Worm (Caenorhabditis elegans) whole organism, L4/young adult: Measurements from ENCODE around the gene ZK637.12.

Source experiments
- W03F9.2 ChIP-seq: fragments of 150-350 bp; optimal IDR thresholded peaks from 2 replicates; lab custom pipeline; 2014; ENCODE audit warnings: missing biosample characterization, missing genetic modification characterization
- dao-5 ChIP-seq: sonication (generic microtip); optimal IDR thresholded peaks from 2 replicates; lab custom pipeline; 2016; ENCODE audit warnings: missing genotype, missing genetic modification characterization, moderate library complexity, missing compliant biosample characterization
- him-1 ChIP-seq: sonication (generic microtip); optimal IDR thresholded peaks from 2 replicates; lab custom pipeline; 2016; ENCODE audit warnings: missing genotype, missing genetic modification reagents, missing genetic modification characterization, missing compliant biosample characterization

DNA sequence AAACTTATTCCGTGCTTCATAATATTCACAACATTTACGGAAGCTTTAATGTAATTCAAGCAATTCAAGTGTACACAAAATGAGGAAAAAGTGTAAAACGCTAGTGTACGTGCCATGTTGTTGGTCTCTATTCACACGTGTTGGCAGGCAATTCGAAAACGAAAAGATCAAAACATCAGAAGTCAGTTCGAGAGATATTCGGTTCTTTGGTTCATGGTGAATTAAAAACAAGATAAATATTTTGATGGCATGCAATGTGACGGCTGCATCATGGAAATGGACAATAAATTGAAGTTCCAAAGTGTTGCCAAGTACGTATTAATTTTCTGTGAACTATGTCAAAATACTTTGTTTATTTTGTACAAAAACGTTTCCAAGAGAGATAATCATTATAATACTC lies 2.0 kb upstream of the ZK637.12 start:
- no peak for TF ChIP-seq him-1 (tag; lab: Kevin White, UChicago)
- TF ChIP-seq dao-5 (tag; lab: Kevin White, UChicago), result no peak
- no peak for TF ChIP-seq W03F9.2 (tag; lab: Kevin White, UChicago)
